Worm (Caenorhabditis elegans) whole organism, mixed stage, embryonic: ENCODE measurements around the gene dot-1.4.
A peak's percentile ranks its signal among the peaks of the same experiment; 100 is the strongest.

ENCODE experiments used
- M03D4.4 ChIP-seq: sonication (generic microtip); optimal IDR thresholded peaks from 2 replicates; lab custom pipeline; 2017; ENCODE audit warnings: mild to moderate bottlenecking, missing genetic modification characterization, missing compliant biosample characterization
- bed-3 ChIP-seq: fragments of 200-800 bp; sonication (Bioruptor generic); optimal IDR thresholded peaks from 3 replicates; lab custom pipeline; 2018; ENCODE audit warnings: mild to moderate bottlenecking, missing genetic modification characterization, moderate library complexity, missing compliant biosample characterization
- blmp-1 ChIP-seq: fragments of 150-350 bp; optimal IDR thresholded peaks from 2 replicates; lab custom pipeline; 2014; ENCODE audit warnings: missing biosample characterization, missing genetic modification characterization
- ceh-39 ChIP-seq: fragments of 150-350 bp; optimal IDR thresholded peaks from 2 replicates; lab custom pipeline; 2014; ENCODE audit warnings: missing biosample characterization, missing genetic modification characterization
- ceh-43 ChIP-seq: fragments of 200-800 bp; sonication (Bioruptor generic); optimal IDR thresholded peaks from 2 replicates; lab custom pipeline; 2018; ENCODE audit warnings: mild to moderate bottlenecking, missing genetic modification characterization, moderate library complexity, missing compliant biosample characterization
- ceh-83 ChIP-seq: fragments of 200-800 bp; sonication (Bioruptor generic); optimal IDR thresholded peaks from 2 replicates; lab custom pipeline; 2018; ENCODE audit warnings: mild to moderate bottlenecking, missing genetic modification characterization, missing compliant biosample characterization
- ces-1 ChIP-seq: fragments of 150-350 bp; optimal IDR thresholded peaks from 2 replicates; lab custom pipeline; 2014; ENCODE audit warnings: missing biosample characterization, missing genetic modification reagents, missing genetic modification characterization
- elt-1 ChIP-seq: sonication (generic microtip); optimal IDR thresholded peaks from 2 replicates; lab custom pipeline; 2017; ENCODE audit warnings: missing genetic modification characterization, mild to moderate bottlenecking, missing compliant biosample characterization, antibody characterized with exemption, moderate library complexity, borderline replicate concordance; ENCODE audit not compliant: insufficient read depth
- flh-1 ChIP-seq: fragments of 200-800 bp; sonication (Bioruptor generic); optimal IDR thresholded peaks from 2 replicates; lab custom pipeline; 2018; ENCODE audit warnings: mild to moderate bottlenecking, missing genetic modification characterization, moderate library complexity, missing compliant biosample characterization
- ham-2 ChIP-seq: fragments of 200-800 bp; sonication (Bioruptor generic); optimal IDR thresholded peaks from 2 replicates; lab custom pipeline; 2018; ENCODE audit warnings: mild to moderate bottlenecking, missing genetic modification characterization, missing compliant biosample characterization
- hlh-1 ChIP-seq: fragments of 150-350 bp; optimal IDR thresholded peaks from 2 replicates; lab custom pipeline; 2014; ENCODE audit warnings: missing biosample characterization, missing genetic modification reagents, missing genetic modification characterization
- lin-13 ChIP-seq: fragments of 150-350 bp; optimal IDR thresholded peaks from 2 replicates; lab custom pipeline; 2014; ENCODE audit warnings: missing biosample characterization, missing genetic modification characterization
- lin-32 ChIP-seq: fragments of 200-800 bp; sonication (Bioruptor generic); optimal IDR thresholded peaks from 2 replicates; lab custom pipeline; 2018; ENCODE audit warnings: mild to moderate bottlenecking, missing genetic modification characterization, missing compliant biosample characterization
- lsy-2 ChIP-seq: fragments of 150-350 bp; optimal IDR thresholded peaks from 2 replicates; lab custom pipeline; 2014; ENCODE audit warnings: missing biosample characterization, missing genetic modification characterization
- mab-5 ChIP-seq: fragments of 150-350 bp; optimal IDR thresholded peaks from 2 replicates; lab custom pipeline; 2014; ENCODE audit warnings: missing biosample characterization, missing genetic modification characterization
- mep-1 ChIP-seq: fragments of 150-350 bp; optimal IDR thresholded peaks from 2 replicates; lab custom pipeline; 2017; ENCODE audit warnings: missing biosample characterization, missing genetic modification reagents, missing genetic modification characterization, inconsistent platforms
- mls-2 ChIP-seq: sonication (generic microtip); optimal IDR thresholded peaks from 2 replicates; lab custom pipeline; 2016; ENCODE audit warnings: mild to moderate bottlenecking, missing genetic modification characterization, moderate library complexity, missing compliant biosample characterization
- nhr-2 ChIP-seq: fragments of 150-350 bp; optimal IDR thresholded peaks from 2 replicates; lab custom pipeline; 2014; ENCODE audit warnings: missing biosample characterization, missing genetic modification characterization
- nhr-237 ChIP-seq: fragments of 150-350 bp; optimal IDR thresholded peaks from 2 replicates; lab custom pipeline; 2014; ENCODE audit warnings: missing biosample characterization, missing genetic modification characterization
- nhr-28 ChIP-seq: fragments of 150-350 bp; optimal IDR thresholded peaks from 2 replicates; lab custom pipeline; 2014; ENCODE audit warnings: missing biosample characterization, missing genetic modification characterization
- nhr-76 ChIP-seq: sonication (generic microtip); optimal IDR thresholded peaks from 2 replicates; lab custom pipeline; 2017; ENCODE audit warnings: missing biosample characterization, missing genetic modification characterization
- sem-2 ChIP-seq: fragments of 200-800 bp; sonication (Bioruptor generic); optimal IDR thresholded peaks from 2 replicates; lab custom pipeline; 2018; ENCODE audit warnings: mild to moderate bottlenecking, missing genetic modification characterization, missing compliant biosample characterization
- snpc-4 ChIP-seq: fragments of 150-350 bp; optimal IDR thresholded peaks from 2 replicates; lab custom pipeline; 2014; ENCODE audit warnings: missing biosample characterization, missing genetic modification characterization
- tbx-8 ChIP-seq: fragments of 200-800 bp; sonication (Bioruptor generic); optimal IDR thresholded peaks from 2 replicates; lab custom pipeline; 2018; ENCODE audit warnings: mild to moderate bottlenecking, missing genetic modification characterization, moderate library complexity, missing compliant biosample characterization
- unc-120 ChIP-seq: sonication (generic microtip); optimal IDR thresholded peaks from 2 replicates; lab custom pipeline; 2017; ENCODE audit warnings: missing genetic modification characterization, missing compliant biosample characterization; ENCODE audit not compliant: poor library complexity, severe bottlenecking
- unc-39 ChIP-seq: fragments of 150-350 bp; optimal IDR thresholded peaks from 2 replicates; lab custom pipeline; 2014; ENCODE audit warnings: missing biosample characterization, missing genetic modification characterization
- unc-62 ChIP-seq: fragments of 150-350 bp; optimal IDR thresholded peaks from 2 replicates; lab custom pipeline; 2014; ENCODE audit warnings: missing biosample characterization, missing genetic modification reagents, missing genetic modification characterization
- zip-8 ChIP-seq: fragments of 150-350 bp; optimal IDR thresholded peaks from 2 replicates; lab custom pipeline; 2014; ENCODE audit warnings: missing biosample characterization, missing genetic modification characterization
- ztf-11 ChIP-seq: fragments of 150-350 bp; optimal IDR thresholded peaks from 2 replicates; lab custom pipeline; 2014; ENCODE audit warnings: missing biosample characterization, missing genetic modification characterization

The dot-1.4 gene

DNA sequence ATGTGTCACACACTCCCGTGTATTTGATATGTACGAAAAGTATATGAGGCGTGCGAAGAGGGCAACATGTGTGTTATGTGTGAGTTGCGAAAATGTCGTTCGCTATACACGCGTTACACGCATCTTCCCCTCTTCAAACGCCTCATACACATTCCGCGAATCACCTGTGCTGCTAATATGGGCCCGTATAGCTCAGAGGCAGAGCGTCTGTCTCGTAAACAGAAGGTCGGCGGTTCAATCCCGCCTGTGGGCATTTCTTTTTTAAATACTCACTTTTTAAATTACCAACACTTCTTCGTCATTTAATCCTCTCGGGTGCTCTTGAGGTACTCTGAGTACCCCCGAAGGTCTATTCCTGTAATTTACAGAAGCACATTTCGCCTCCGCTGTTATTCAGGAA lies 2.1 kb upstream of the dot-1.4 start:
- TF ChIP-seq ces-1 (GFP tag; lab: Kevin White, UChicago) (no peak), bed-3 (GFP tag; lab: Kevin White, UChicago) (no peak), tbx-8 (GFP tag; lab: Kevin White, UChicago) (no peak), unc-120 (tag; lab: Kevin White, UChicago) (no peak), hlh-1 (tag; lab: Kevin White, UChicago) (no peak), lsy-2 (tag; lab: Kevin White, UChicago) (no peak), lin-13 (no peak), ham-2 (GFP tag; lab: Kevin White, UChicago) (no peak), ceh-83 (GFP tag; lab: Kevin White, UChicago) (no peak), M03D4.4 (no peak), mab-5 (tag; lab: Kevin White, UChicago) (no peak), mls-2 (no peak), nhr-76 (tag; lab: Kevin White, UChicago) (no peak), sem-2 (GFP tag; lab: Kevin White, UChicago) (no peak)

DNA sequence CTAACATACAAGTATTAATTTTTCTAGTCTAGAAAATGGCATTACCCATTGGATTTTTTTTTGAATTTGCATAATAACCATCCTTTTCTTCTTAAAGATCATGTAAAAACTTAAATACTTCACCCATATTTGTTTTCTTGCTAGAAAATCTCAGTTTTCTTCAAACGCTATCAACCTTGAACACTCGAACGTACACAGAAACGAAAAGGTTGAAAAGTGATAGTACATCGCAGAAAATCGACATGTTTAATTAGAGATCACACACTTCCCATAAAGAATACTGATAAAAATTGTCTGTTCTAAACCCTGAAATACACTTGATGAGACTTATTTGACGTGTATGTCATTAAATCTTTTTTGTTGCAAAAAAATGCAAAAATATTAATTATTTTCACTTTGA lies 3.9 kb downstream of the dot-1.4 start, which contains the start of gene F55G7.4:
Gene F55G7.4 (plus strand): TSS at position 301 of the 400 bp plus-strand sequence.
- no peak for TF ChIP-seq mep-1 (tag; lab: Kevin White, UChicago)
- TF ChIP-seq ceh-43 (GFP tag; lab: Kevin White, UChicago) = no peak
- TF ChIP-seq ztf-11 (tag; lab: Kevin White, UChicago) = no peak
- TF ChIP-seq nhr-237 = no peak
- TF ChIP-seq tbx-8 (GFP tag; lab: Kevin White, UChicago) = no peak
- no peak for TF ChIP-seq mls-2
- no peak for TF ChIP-seq ces-1 (GFP tag; lab: Kevin White, UChicago)
- no peak for TF ChIP-seq mab-5 (tag; lab: Kevin White, UChicago)
- TF ChIP-seq ceh-83 (GFP tag; lab: Kevin White, UChicago) = no peak

DNA sequence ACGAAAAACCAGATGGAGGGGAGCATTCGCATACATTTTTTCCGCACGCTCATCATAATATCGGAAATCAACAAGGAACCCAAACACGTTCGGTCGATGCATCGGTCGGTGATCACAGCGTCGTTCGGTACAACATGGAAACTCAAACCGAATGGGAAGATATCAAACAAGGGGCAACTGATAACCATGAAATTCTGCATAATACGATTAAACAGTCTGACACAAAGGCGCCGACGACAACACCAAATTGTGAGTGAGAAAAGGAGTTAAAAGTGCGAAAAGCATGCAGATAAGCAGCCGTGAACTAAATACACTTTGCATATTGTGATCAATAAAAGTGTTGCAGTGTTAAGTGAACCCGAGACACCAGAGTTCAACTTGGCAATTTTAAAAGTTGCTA lies 6.2 kb downstream of the dot-1.4 start:
- TF ChIP-seq ces-1 (GFP tag; lab: Kevin White, UChicago) (no peak), lin-32 (no peak), flh-1 (GFP tag; lab: Kevin White, UChicago) (no peak), snpc-4 (tag; lab: Kevin White, UChicago) (no peak), M03D4.4 (no peak), bed-3 (GFP tag; lab: Kevin White, UChicago) (no peak), blmp-1 (tag; lab: Kevin White, UChicago) (no peak), mep-1 (tag; lab: Kevin White, UChicago) (no peak), elt-1 (no peak), nhr-2 (tag; lab: Kevin White, UChicago) (no peak), lin-13 (no peak), nhr-237 (no peak), sem-2 (GFP tag; lab: Kevin White, UChicago) (no peak), zip-8 (tag; lab: Kevin White, UChicago) (no peak)

DNA sequence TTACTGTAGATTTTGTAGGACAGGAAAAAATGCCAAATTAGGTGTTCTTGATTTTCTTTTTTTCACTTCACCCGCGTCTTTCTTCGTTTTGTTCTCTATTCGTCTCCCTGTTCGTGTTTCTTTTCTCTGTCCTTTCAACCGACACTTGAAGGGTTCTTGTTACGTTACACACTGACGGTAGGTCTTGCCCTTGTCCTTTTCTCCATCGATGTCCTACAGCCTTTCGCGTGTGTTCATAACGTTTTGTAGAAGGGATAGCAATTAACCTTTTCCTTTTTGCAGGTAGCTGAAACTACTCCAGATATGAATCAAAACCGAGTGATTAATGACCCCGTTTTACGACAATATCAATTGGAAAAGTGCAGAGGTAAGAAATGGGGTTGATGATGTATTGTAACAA lies 7.3 kb downstream of the dot-1.4 start, which contains the start of gene F55G7.1:
Gene F55G7.1 (plus strand): TSS at position 276 of the 400 bp plus-strand sequence.
- no peak for TF ChIP-seq ceh-83 (GFP tag; lab: Kevin White, UChicago)
- peak; percentile 9 for TF ChIP-seq nhr-237
- no peak for TF ChIP-seq snpc-4 (tag; lab: Kevin White, UChicago)
- TF ChIP-seq zip-8 (tag; lab: Kevin White, UChicago) = no peak
- no peak for TF ChIP-seq unc-62 (GFP tag; lab: Kevin White, UChicago)
- TF ChIP-seq unc-39 (tag; lab: Kevin White, UChicago) = no peak
- TF ChIP-seq, all 35 proteins: peak for 1

DNA sequence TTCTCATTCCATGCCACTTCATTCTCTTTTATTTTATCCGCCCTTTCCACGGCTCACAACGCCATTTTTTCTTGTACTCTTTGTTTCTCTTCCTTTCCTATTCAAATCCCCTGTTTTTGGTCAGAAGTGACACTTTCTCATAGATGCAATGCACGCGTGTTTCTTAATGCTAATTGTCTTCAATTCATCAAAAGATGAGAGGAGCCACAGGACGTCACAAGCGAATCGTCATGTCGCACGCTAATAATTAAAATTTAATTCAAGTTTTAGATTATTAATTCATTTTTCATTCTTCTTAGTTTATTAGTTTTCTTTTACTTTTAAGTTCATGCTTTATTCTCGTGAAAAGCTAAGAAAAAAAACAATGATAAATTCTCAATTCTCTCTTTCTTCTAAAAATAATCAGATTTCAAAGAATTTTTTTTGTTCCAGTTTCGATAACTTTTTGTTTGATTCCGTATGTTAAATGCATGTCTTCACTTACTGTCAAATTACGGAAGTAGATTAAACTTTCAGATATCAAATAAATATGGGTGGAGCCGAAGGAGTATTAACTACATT lies 10.7 kb downstream of the dot-1.4 start, which contains the start of gene Y62H9A.14:
Gene Y62H9A.14 (plus strand): TSS at position 511 of the 561 bp plus-strand sequence.
- no peak for TF ChIP-seq ceh-39 (tag; lab: Kevin White, UChicago)
- TF ChIP-seq unc-120 (tag; lab: Kevin White, UChicago) = no peak
- no peak for TF ChIP-seq lsy-2 (tag; lab: Kevin White, UChicago)
- no peak for TF ChIP-seq mab-5 (tag; lab: Kevin White, UChicago)
- no peak for TF ChIP-seq nhr-28 (tag; lab: Kevin White, UChicago)
- TF ChIP-seq lin-13 = no peak
- TF ChIP-seq ztf-11 (tag; lab: Kevin White, UChicago) = no peak
